Fruit fly (Drosophila melanogaster) whole organism: ENCODE measurements around the gene und.

Experiments
- EcR ChIP-seq, 2 experiments: fragments of >200 bp; optimal IDR thresholded peaks; 2 replicates each; lab custom pipeline; 2017; ENCODE audit warnings: missing biosample characterization in 2 of 2, missing genetic modification characterization in 2 of 2, missing genetic modification reagents in 2 of 2
- pan ChIP-seq: fragments of >200 bp; optimal IDR thresholded peaks from 2 replicates; lab custom pipeline; 2017
- psq ChIP-seq: fragments of >200 bp; optimal IDR thresholded peaks from 2 replicates; lab custom pipeline; 2017
- usp ChIP-seq: fragments of >200 bp; optimal IDR thresholded peaks from 2 replicates; lab custom pipeline; 2017; ENCODE audit warnings: missing biosample characterization, missing genetic modification characterization, mixed read lengths

DNA sequence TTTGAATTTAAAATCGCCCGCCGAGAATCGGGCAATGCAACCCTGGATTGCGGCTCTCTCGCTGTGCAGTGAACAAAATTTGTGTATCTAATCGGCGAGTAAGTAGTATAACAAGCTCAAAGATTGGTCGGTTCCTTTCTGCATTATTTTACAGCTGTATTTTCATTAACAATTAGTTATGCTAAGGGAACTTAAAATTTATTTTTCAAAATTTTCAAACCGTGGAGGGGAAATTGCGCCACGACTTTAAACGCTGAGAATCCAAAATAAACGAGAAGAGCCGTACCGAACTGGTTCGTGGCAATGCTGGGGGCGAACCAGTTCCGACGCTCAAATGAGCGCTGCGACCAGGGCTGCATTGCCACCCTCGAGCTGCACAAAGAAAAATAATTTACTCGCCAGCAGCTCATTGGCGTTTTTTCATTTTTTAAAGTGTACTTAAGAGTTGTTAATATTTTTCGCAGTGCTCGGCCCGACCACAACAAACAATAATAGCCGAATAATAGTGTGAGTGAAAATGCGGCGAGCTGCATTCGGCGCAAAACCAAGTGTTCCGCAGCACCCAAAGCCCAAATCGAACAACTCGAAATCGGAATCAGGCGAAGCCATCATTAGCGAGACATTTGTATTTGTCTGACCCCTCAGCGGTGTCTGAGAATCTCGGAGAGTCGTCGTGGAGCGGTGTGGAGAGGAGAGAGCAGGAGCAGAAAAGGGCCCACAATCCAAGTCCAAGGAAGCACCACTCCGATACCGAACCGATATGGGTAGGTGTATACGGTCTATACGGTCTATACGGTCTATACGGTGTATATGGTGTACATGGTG lies 5.0 kb upstream of the und start, which contains the start of gene zf30C:
- TF ChIP-seq pan (lab: Kevin White, UChicago) (no peak), usp (GFP tag; lab: Kevin White, UChicago) (no peak), EcR (GFP tag; optimal IDR thresholded peaks at IDR 0.05; lab: Kevin White, UChicago) (no peak), psq (no peak)
